Worm (Caenorhabditis elegans) whole organism, L4/young adult: Measurements from ENCODE around the gene tmem-24.

Source experiments
- W03F9.2 ChIP-seq: fragments of 150-350 bp; optimal IDR thresholded peaks from 2 replicates; lab custom pipeline; 2014; ENCODE audit warnings: missing biosample characterization, missing genetic modification characterization
- dao-5 ChIP-seq: sonication (generic microtip); optimal IDR thresholded peaks from 2 replicates; lab custom pipeline; 2016; ENCODE audit warnings: missing genotype, missing genetic modification characterization, moderate library complexity, missing compliant biosample characterization
- him-1 ChIP-seq: sonication (generic microtip); optimal IDR thresholded peaks from 2 replicates; lab custom pipeline; 2016; ENCODE audit warnings: missing genotype, missing genetic modification reagents, missing genetic modification characterization, missing compliant biosample characterization

The tmem-24 gene

ce11 chrX:3654623-3655022, 9.9 kb upstream of the tmem-24 start, which contains the start of gene R11G1.11:
R11G1.11 (plus strand) TSS chrX:3654923.
- TF ChIP-seq him-1 (tag; lab: Kevin White, UChicago) (no peak), W03F9.2 (tag; lab: Kevin White, UChicago) (no peak), dao-5 (tag; lab: Kevin White, UChicago) (no peak)

ce11 chrX:3650100-3650809, 5.6 kb upstream of the tmem-24 start, which contains the start of the genes sax-1 and R11G1.2:
sax-1 (minus strand) TSS chrX:3650150.
R11G1.2 (plus strand) TSS chrX:3650614.
- TF ChIP-seq dao-5 (tag; lab: Kevin White, UChicago) (no peak), him-1 (tag; lab: Kevin White, UChicago) (no peak), W03F9.2 (tag; lab: Kevin White, UChicago) (peak; percentile 39)

- no peak for TF ChIP-seq W03F9.2 (tag; lab: Kevin White, UChicago)
- no peak for TF ChIP-seq dao-5 (tag; lab: Kevin White, UChicago)
- no peak for TF ChIP-seq him-1 (tag; lab: Kevin White, UChicago)
Observed at ce11 chrX:3645924-3646323, 1.2 kb upstream of the tmem-24 start.

- no peak for TF ChIP-seq dao-5 (tag; lab: Kevin White, UChicago)
- TF ChIP-seq W03F9.2 (tag; lab: Kevin White, UChicago) = no peak
- no peak for TF ChIP-seq him-1 (tag; lab: Kevin White, UChicago)
Observed at ce11 chrX:3634782-3635181, 9.9 kb downstream of the tmem-24 start.

- TF ChIP-seq dao-5 (tag; lab: Kevin White, UChicago) (no peak), him-1 (tag; lab: Kevin White, UChicago) (no peak), W03F9.2 (tag; lab: Kevin White, UChicago) (no peak)
Observed at ce11 chrX:3633654-3634053, 11.0 kb downstream of the tmem-24 start, which contains the start of gene gst-11. gst-11 (minus strand) TSS chrX:3633754.

ce11 chrX:3631550-3631949, 13.1 kb downstream of the tmem-24 start:
- TF ChIP-seq him-1 (tag; lab: Kevin White, UChicago) (no peak), dao-5 (tag; lab: Kevin White, UChicago) (no peak), W03F9.2 (tag; lab: Kevin White, UChicago) (no peak)

ce11 chrX:3630090-3630489, 14.6 kb downstream of the tmem-24 start:
- TF ChIP-seq W03F9.2 (tag; lab: Kevin White, UChicago) = no peak
- TF ChIP-seq dao-5 (tag; lab: Kevin White, UChicago) = no peak
- TF ChIP-seq him-1 (tag; lab: Kevin White, UChicago) = no peak

- TF ChIP-seq him-1 (tag; lab: Kevin White, UChicago) = no peak
- TF ChIP-seq W03F9.2 (tag; lab: Kevin White, UChicago) = no peak
Observed at ce11 chrX:3628016-3628415, 16.7 kb downstream of the tmem-24 start, which contains the start of gene vep-2. vep-2 (plus strand) TSS chrX:3628316.

- TF ChIP-seq W03F9.2 (tag; lab: Kevin White, UChicago) (no peak), him-1 (tag; lab: Kevin White, UChicago) (no peak), dao-5 (tag; lab: Kevin White, UChicago) (no peak)
Observed at ce11 chrX:3625599-3625998, 19.1 kb downstream of the tmem-24 start.

- TF ChIP-seq W03F9.2 (tag; lab: Kevin White, UChicago) (no peak), dao-5 (tag; lab: Kevin White, UChicago) (no peak), him-1 (tag; lab: Kevin White, UChicago) (no peak)
Observed at ce11 chrX:3623162-3623561, 21.5 kb downstream of the tmem-24 start, which contains the start of gene C18B2.2. C18B2.2 (plus strand) TSS chrX:3623462.

- TF ChIP-seq dao-5 (tag; lab: Kevin White, UChicago) = no peak
- TF ChIP-seq him-1 (tag; lab: Kevin White, UChicago) = no peak
- TF ChIP-seq W03F9.2 (tag; lab: Kevin White, UChicago) = no peak
Observed at ce11 chrX:3618842-3619241, 25.9 kb downstream of the tmem-24 start.

- TF ChIP-seq dao-5 (tag; lab: Kevin White, UChicago) (no peak), him-1 (tag; lab: Kevin White, UChicago) (no peak), W03F9.2 (tag; lab: Kevin White, UChicago) (no peak)
Observed at ce11 chrX:3617218-3617617, 27.5 kb downstream of the tmem-24 start, which contains the start of gene del-9. del-9 (minus strand) TSS chrX:3617318.

ce11 chrX:3613665-3614064, 31.0 kb downstream of the tmem-24 start:
- TF ChIP-seq W03F9.2 (tag; lab: Kevin White, UChicago) (no peak), him-1 (tag; lab: Kevin White, UChicago) (no peak), dao-5 (tag; lab: Kevin White, UChicago) (no peak)

- TF ChIP-seq dao-5 (tag; lab: Kevin White, UChicago) = no peak
- no peak for TF ChIP-seq him-1 (tag; lab: Kevin White, UChicago)
- no peak for TF ChIP-seq W03F9.2 (tag; lab: Kevin White, UChicago)
Observed at ce11 chrX:3611740-3612139, 33.0 kb downstream of the tmem-24 start.
